Worm (Caenorhabditis elegans) whole organism, late embryonic: Measurements from ENCODE around the gene T27A10.5.

Source experiments
- C38D4.7 ChIP-seq: fragments of 200-800 bp; sonication (Bioruptor generic); optimal IDR thresholded peaks from 2 replicates; lab custom pipeline; 2018; ENCODE audit warnings: mild to moderate bottlenecking, missing genetic modification characterization, moderate library complexity, missing compliant biosample characterization
- F13H6.1 ChIP-seq: sonication (generic microtip); optimal IDR thresholded peaks from 2 replicates; lab custom pipeline; 2016; ENCODE audit warnings: missing genetic modification characterization, missing compliant biosample characterization
- K09A11.1 ChIP-seq: sonication (generic microtip); optimal IDR thresholded peaks from 2 replicates; lab custom pipeline; 2017; ENCODE audit warnings: antibody characterized with exemption, mild to moderate bottlenecking, missing genetic modification characterization, missing compliant biosample characterization; ENCODE audit not compliant: insufficient read depth
- Y22D7AL.16 ChIP-seq: sonication (generic microtip); optimal IDR thresholded peaks from 2 replicates; lab custom pipeline; 2016; ENCODE audit warnings: missing genetic modification characterization, missing compliant biosample characterization
- ama-1 ChIP-seq: fragments of 150-350 bp; optimal IDR thresholded peaks from 2 replicates; lab custom pipeline; 2014
- ceh-19 ChIP-seq: fragments of 200-800 bp; sonication (Bioruptor generic); optimal IDR thresholded peaks from 2 replicates; lab custom pipeline; 2018; ENCODE audit warnings: mild to moderate bottlenecking, missing genetic modification characterization, missing compliant biosample characterization
- ceh-24 ChIP-seq: sonication (generic microtip); optimal IDR thresholded peaks from 2 replicates; lab custom pipeline; 2016; ENCODE audit warnings: mild to moderate bottlenecking, missing genetic modification characterization, missing compliant biosample characterization
- ceh-30 ChIP-seq: fragments of 150-350 bp; optimal IDR thresholded peaks from 2 replicates; lab custom pipeline; 2014; ENCODE audit warnings: missing biosample characterization, missing genetic modification characterization
- ceh-48 ChIP-seq: sonication (generic microtip); optimal IDR thresholded peaks from 2 replicates; lab custom pipeline; 2016; ENCODE audit warnings: missing genetic modification characterization, inconsistent platforms, missing compliant biosample characterization
- ceh-6 ChIP-seq: fragments of 200-800 bp; sonication (Bioruptor generic); optimal IDR thresholded peaks from 2 replicates; lab custom pipeline; 2018; ENCODE audit warnings: mild to moderate bottlenecking, missing genetic modification characterization, missing compliant biosample characterization
- ceh-9 ChIP-seq: sonication (generic microtip); optimal IDR thresholded peaks from 2 replicates; lab custom pipeline; 2016; ENCODE audit warnings: mild to moderate bottlenecking, missing genetic modification characterization, inconsistent platforms, missing compliant biosample characterization
- elt-2 ChIP-seq: sonication (generic microtip); optimal IDR thresholded peaks from 2 replicates; lab custom pipeline; 2016; ENCODE audit warnings: missing genetic modification reagents, missing genetic modification characterization, missing compliant biosample characterization
- eyg-1 ChIP-seq: sonication (generic microtip); optimal IDR thresholded peaks from 2 replicates; lab custom pipeline; 2016; ENCODE audit warnings: missing genotype, missing genetic modification characterization, missing compliant biosample characterization
- fax-1 ChIP-seq: sonication (generic microtip); optimal IDR thresholded peaks from 2 replicates; lab custom pipeline; 2016; ENCODE audit warnings: missing genotype, missing genetic modification characterization, missing compliant biosample characterization
- fkh-10 ChIP-seq: fragments of 150-350 bp; optimal IDR thresholded peaks from 2 replicates; lab custom pipeline; 2014; ENCODE audit warnings: missing biosample characterization, missing genetic modification reagents, missing genetic modification characterization
- hlh-13 ChIP-seq: fragments of 200-800 bp; sonication (Bioruptor generic); optimal IDR thresholded peaks from 2 replicates; lab custom pipeline; 2018; ENCODE audit warnings: mild to moderate bottlenecking, missing genetic modification characterization, missing compliant biosample characterization
- hlh-15 ChIP-seq: sonication (generic microtip); optimal IDR thresholded peaks from 2 replicates; lab custom pipeline; 2016; ENCODE audit warnings: missing genetic modification characterization, missing compliant biosample characterization
- hlh-30 ChIP-seq: sonication (generic microtip); optimal IDR thresholded peaks from 2 replicates; lab custom pipeline; 2017; ENCODE audit warnings: antibody characterized with exemption, missing genetic modification characterization, missing compliant biosample characterization; ENCODE audit not compliant: insufficient read depth
- hlh-6 ChIP-seq: sonication (generic microtip); optimal IDR thresholded peaks from 2 replicates; lab custom pipeline; 2016; ENCODE audit warnings: missing genotype, missing genetic modification characterization, missing compliant biosample characterization
- hlh-8 ChIP-seq: sonication (generic microtip); optimal IDR thresholded peaks from 2 replicates; lab custom pipeline; 2016; ENCODE audit warnings: missing genotype, missing genetic modification characterization, missing compliant biosample characterization
- lim-6 ChIP-seq: sonication (generic microtip); optimal IDR thresholded peaks from 2 replicates; lab custom pipeline; 2016; ENCODE audit warnings: missing genetic modification characterization, missing compliant biosample characterization
- lin-11 ChIP-seq: fragments of 200-800 bp; sonication (Bioruptor generic); optimal IDR thresholded peaks from 2 replicates; lab custom pipeline; 2018; ENCODE audit warnings: mild to moderate bottlenecking, missing genetic modification characterization, missing compliant biosample characterization
- madf-2 ChIP-seq: sonication (generic microtip); optimal IDR thresholded peaks from 2 replicates; lab custom pipeline; 2017; ENCODE audit warnings: missing genetic modification characterization, missing compliant biosample characterization
- mec-3 ChIP-seq: sonication (generic microtip); optimal IDR thresholded peaks from 2 replicates; lab custom pipeline; 2016; ENCODE audit warnings: borderline replicate concordance, missing genetic modification characterization, missing compliant biosample characterization
- nhr-11 ChIP-seq: fragments of 150-350 bp; optimal IDR thresholded peaks from 2 replicates; lab custom pipeline; 2014; ENCODE audit warnings: missing biosample characterization, missing genetic modification characterization
- npax-4 ChIP-seq: sonication (generic microtip); optimal IDR thresholded peaks from 2 replicates; lab custom pipeline; 2016; ENCODE audit warnings: missing genetic modification characterization, missing compliant biosample characterization
- pat-9 ChIP-seq: fragments of 200-800 bp; sonication (Bioruptor generic); optimal IDR thresholded peaks from 2 replicates; lab custom pipeline; 2018; ENCODE audit warnings: mild to moderate bottlenecking, missing genetic modification characterization, moderate library complexity, missing compliant biosample characterization
- pax-1 ChIP-seq: fragments of 150-350 bp; optimal IDR thresholded peaks from 2 replicates; lab custom pipeline; 2014; ENCODE audit warnings: missing biosample characterization, missing genetic modification characterization
- pha-2 ChIP-seq: sonication (generic microtip); optimal IDR thresholded peaks from 2 replicates; lab custom pipeline; 2017; ENCODE audit warnings: mild to moderate bottlenecking, missing genetic modification characterization, missing compliant biosample characterization
- pha-4 ChIP-seq: fragments of 150-350 bp; optimal IDR thresholded peaks from 2 replicates; lab custom pipeline; 2018; ENCODE audit warnings: missing biosample characterization, missing genetic modification reagents, missing genetic modification characterization
- pqm-1 ChIP-seq: sonication (generic microtip); optimal IDR thresholded peaks from 2 replicates; lab custom pipeline; 2016; ENCODE audit warnings: missing genetic modification characterization, missing compliant biosample characterization
- pros-1 ChIP-seq: fragments of 150-350 bp; optimal IDR thresholded peaks from 2 replicates; lab custom pipeline; 2014; ENCODE audit warnings: missing biosample characterization, missing genetic modification reagents, missing genetic modification characterization
- ref-2 ChIP-seq: sonication (generic microtip); optimal IDR thresholded peaks from 2 replicates; lab custom pipeline; 2016; ENCODE audit warnings: missing genetic modification characterization, missing compliant biosample characterization
- rnt-1 ChIP-seq: sonication (generic microtip); optimal IDR thresholded peaks from 2 replicates; lab custom pipeline; 2016; ENCODE audit warnings: missing genetic modification characterization, missing compliant biosample characterization
- sdc-2 ChIP-seq: sonication (generic microtip); optimal IDR thresholded peaks from 2 replicates; lab custom pipeline; 2016; ENCODE audit warnings: missing genotype, missing genetic modification characterization, missing compliant biosample characterization
- sox-4 ChIP-seq: sonication (generic microtip); optimal IDR thresholded peaks from 2 replicates; lab custom pipeline; 2017; ENCODE audit warnings: mild to moderate bottlenecking, missing genetic modification characterization, inconsistent platforms, missing compliant biosample characterization
- tbx-2 ChIP-seq: sonication (generic microtip); optimal IDR thresholded peaks from 2 replicates; lab custom pipeline; 2016; ENCODE audit warnings: missing genetic modification characterization, missing compliant biosample characterization
- tbx-7 ChIP-seq: sonication (generic microtip); optimal IDR thresholded peaks from 2 replicates; lab custom pipeline; 2016; ENCODE audit warnings: missing genotype, missing genetic modification characterization, missing compliant biosample characterization
- ttx-3 ChIP-seq: sonication (generic microtip); optimal IDR thresholded peaks from 2 replicates; lab custom pipeline; 2016; ENCODE audit warnings: missing genetic modification reagents, missing genetic modification characterization, missing compliant biosample characterization
- unc-42 ChIP-seq: sonication (generic microtip); optimal IDR thresholded peaks from 2 replicates; lab custom pipeline; 2016; ENCODE audit warnings: missing genotype, missing genetic modification characterization, missing compliant biosample characterization
- unc-86 ChIP-seq: sonication (generic microtip); optimal IDR thresholded peaks from 2 replicates; lab custom pipeline; 2016; ENCODE audit warnings: missing genetic modification characterization, missing compliant biosample characterization
- ztf-16 ChIP-seq: sonication (generic microtip); optimal IDR thresholded peaks from 2 replicates; lab custom pipeline; 2017; ENCODE audit warnings: missing genetic modification characterization, missing compliant biosample characterization

T27A10.5 gene

DNA sequence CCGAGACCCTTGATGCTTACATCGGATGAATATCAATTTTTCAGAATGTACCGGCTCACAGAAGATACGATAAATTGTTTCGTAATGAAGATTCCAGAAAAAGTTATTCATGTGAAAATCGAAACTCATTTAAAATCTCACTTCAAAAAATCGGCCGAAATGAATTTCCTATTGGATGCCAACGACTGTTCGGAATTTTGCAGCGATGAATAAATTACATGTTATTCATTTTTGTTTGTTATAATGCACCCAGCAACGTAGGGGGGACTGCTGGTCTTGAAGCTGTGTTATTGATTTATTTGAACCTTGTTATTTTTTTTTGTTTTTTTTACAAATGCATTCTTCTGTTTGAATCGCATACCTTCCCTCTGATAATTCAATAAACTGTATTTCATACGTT, 6.5 kb downstream of the T27A10.5 start:
- no peak for TF ChIP-seq hlh-6 (tag; lab: Kevin White, UChicago)
- TF ChIP-seq C38D4.7 (GFP tag; lab: Kevin White, UChicago) = no peak
- TF ChIP-seq fax-1 (tag; lab: Kevin White, UChicago) = no peak
- TF ChIP-seq npax-4 (tag; lab: Kevin White, UChicago) = no peak
- no peak for TF ChIP-seq nhr-11 (tag; lab: Kevin White, UChicago)
- no peak for TF ChIP-seq tbx-7 (tag; lab: Kevin White, UChicago)
- TF ChIP-seq hlh-15 (tag; lab: Kevin White, UChicago) = no peak
- no peak for TF ChIP-seq F13H6.1 (tag; lab: Kevin White, UChicago)
- no peak for TF ChIP-seq hlh-8
- no peak for TF ChIP-seq pros-1 (tag; lab: Kevin White, UChicago)
- no peak for TF ChIP-seq K09A11.1
- TF ChIP-seq ceh-30 (tag; lab: Kevin White, UChicago) = no peak
- TF ChIP-seq hlh-13 (GFP tag; lab: Kevin White, UChicago) = no peak
- no peak for TF ChIP-seq Y22D7AL.16 (tag; lab: Kevin White, UChicago)

DNA sequence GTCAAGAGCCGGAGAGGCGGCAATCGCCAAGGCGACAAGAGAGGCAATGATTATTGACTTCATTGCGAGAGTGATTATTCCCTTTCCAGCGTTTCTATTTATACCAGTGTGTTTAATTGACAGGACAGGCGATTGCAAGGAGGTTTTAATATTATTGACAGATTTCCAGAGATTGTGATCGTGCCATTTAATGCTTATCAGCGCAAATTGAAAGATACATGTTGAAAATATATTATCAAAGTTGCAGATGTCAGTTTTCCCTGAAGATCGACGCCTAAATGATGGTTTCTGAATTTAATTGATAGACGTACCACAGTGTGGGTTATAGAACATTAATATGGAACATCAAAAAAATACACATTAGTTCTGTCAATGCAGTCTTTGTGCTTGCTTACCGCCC, 9.5 kb downstream of the T27A10.5 start, which contains the start of gene vit-4:
vit-4 (minus strand) TSS at position 63 of the 400 bp plus-strand sequence.
- TF ChIP-seq pax-1 (tag; lab: Kevin White, UChicago) (no peak), pha-4 (tag; lab: Kevin White, UChicago) (no peak), ztf-16 (no peak), eyg-1 (tag; lab: Kevin White, UChicago) (no peak), lim-6 (tag; lab: Kevin White, UChicago) (no peak), mec-3 (no peak)
- TF ChIP-seq, all 69 proteins: peak for 0

- no peak for TF ChIP-seq nhr-11 (tag; lab: Kevin White, UChicago)
- no peak for TF ChIP-seq pat-9 (tag; lab: Kevin White, UChicago)
- TF ChIP-seq ceh-19 (GFP tag; lab: Kevin White, UChicago) = no peak
- no peak for TF ChIP-seq fkh-10 (GFP tag; lab: Kevin White, UChicago)
- no peak for TF ChIP-seq pqm-1 (tag; lab: Kevin White, UChicago)
- no peak for TF ChIP-seq ceh-24
- TF ChIP-seq hlh-15 (tag; lab: Kevin White, UChicago) = no peak
- no peak for TF ChIP-seq elt-2 (tag; lab: Kevin White, UChicago)
- TF ChIP-seq ceh-6 (GFP tag; lab: Kevin White, UChicago) = no peak
- no peak for TF ChIP-seq pros-1 (tag; lab: Kevin White, UChicago)
- TF ChIP-seq sox-4 (tag; lab: Kevin White, UChicago) = no peak
- no peak for TF ChIP-seq unc-42
- no peak for TF ChIP-seq hlh-6 (tag; lab: Kevin White, UChicago)
These were observed 17.5 kb downstream of the T27A10.5 start for ce11 chrX:3555930-3556329.

- no peak for TF ChIP-seq rnt-1 (tag; lab: Kevin White, UChicago)
- no peak for TF ChIP-seq hlh-30 (tag; lab: Kevin White, UChicago)
- TF ChIP-seq lin-11 (tag; lab: Kevin White, UChicago) = no peak
- no peak for TF ChIP-seq ceh-24
- no peak for TF ChIP-seq ceh-6 (GFP tag; lab: Kevin White, UChicago)
- TF ChIP-seq ceh-48 = no peak
- TF ChIP-seq ceh-9 (tag; lab: Kevin White, UChicago) = no peak
These were observed 19.3 kb downstream of the T27A10.5 start for ce11 chrX:3554117-3554516.

DNA sequence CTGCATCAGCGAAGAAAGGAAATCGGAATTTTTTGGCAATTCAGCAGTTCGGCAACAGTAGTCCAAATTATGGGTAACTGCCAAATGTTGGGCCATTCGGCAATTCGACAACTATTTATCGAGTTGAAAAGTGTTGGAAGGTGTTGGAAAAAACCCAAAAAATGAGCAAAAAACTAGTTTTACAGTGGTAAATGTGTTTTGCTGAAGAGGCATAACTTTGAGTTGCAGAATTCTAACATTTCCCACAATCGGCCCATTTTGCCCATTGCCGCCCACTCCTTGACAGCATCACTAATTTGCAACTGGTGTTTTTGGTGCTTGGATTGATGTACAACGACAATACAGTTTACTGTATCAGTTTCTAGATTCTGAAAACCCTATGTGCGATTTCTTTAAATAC, 19.7 kb downstream of the T27A10.5 start:
- TF ChIP-seq pros-1 (tag; lab: Kevin White, UChicago) (no peak), ama-1 (lab: Kevin White, UChicago) (no peak), unc-42 (no peak), unc-86 (tag; lab: Kevin White, UChicago) (no peak), ztf-16 (no peak), ttx-3 (tag; lab: Kevin White, UChicago) (no peak), sdc-2 (tag; lab: Kevin White, UChicago) (no peak), hlh-8 (no peak), ref-2 (no peak), pha-2 (tag; lab: Kevin White, UChicago) (no peak), fkh-10 (GFP tag; lab: Kevin White, UChicago) (no peak), eyg-1 (tag; lab: Kevin White, UChicago) (no peak), tbx-2 (tag; lab: Kevin White, UChicago) (no peak), madf-2 (tag; lab: Kevin White, UChicago) (no peak), lim-6 (tag; lab: Kevin White, UChicago) (no peak)
